Worm (Caenorhabditis elegans): ENCODE data around the gene F59B10.5.
"Not testable (repeated sequence)": the region's sequence is repeated elsewhere in the genome, so short reads cannot be mapped to it uniquely, and the experiment has no call there.

Gene F59B10.5

ce11 chrII:10501578-10501977 is 21.9 kb downstream of the F59B10.5 start (continued):
- TF ChIP-seq sem-4 (tag; optimal IDR thresholded peaks at IDR 0.05) (peak; percentile 83), alr-1 (tag; optimal IDR thresholded peaks at IDR 0.05) (no peak), unc-39 (tag; optimal IDR thresholded peaks at IDR 0.05) (no peak), blmp-1 (tag; optimal IDR thresholded peaks at IDR 0.05; ENCODE audit: insufficient read depth) (peak; percentile 95), unc-62 (GFP tag; optimal IDR thresholded peaks at IDR 0.05) (no peak), ama-1 (optimal IDR thresholded peaks at IDR 0.05) (no peak), lin-13 (GFP tag; optimal IDR thresholded peaks at IDR 0.05) (peak; percentile 25), lin-11 (tag; optimal IDR thresholded peaks at IDR 0.05) (no peak), ceh-82 (tag; optimal IDR thresholded peaks at IDR 0.05) (no peak)

- TF ChIP-seq ceh-16 (tag; optimal IDR thresholded peaks at IDR 0.05) (peak; percentile 32), dmd-4 (tag; optimal IDR thresholded peaks at IDR 0.05) (no peak), C34F6.9 (tag; optimal IDR thresholded peaks at IDR 0.05) (no peak), ztf-4 (tag; optimal IDR thresholded peaks at IDR 0.05) (no peak), blmp-1 (tag; optimal IDR thresholded peaks at IDR 0.05; ENCODE audit: insufficient read depth) (peak; percentile 55), sma-9 (GFP tag; optimal IDR thresholded peaks at IDR 0.05) (peak; percentile 20), sma-9 (tag; optimal IDR thresholded peaks at IDR 0.05) (no peak), aly-2 (tag; optimal IDR thresholded peaks at IDR 0.05) (no peak), elt-1 (tag; optimal IDR thresholded peaks at IDR 0.05) (no peak), mab-5 (tag; optimal IDR thresholded peaks at IDR 0.05) (no peak), ZK546.5 (tag; optimal IDR thresholded peaks at IDR 0.05) (no peak), nhr-237 (tag; optimal IDR thresholded peaks at IDR 0.05) (no peak), nhr-25 (tag; optimal IDR thresholded peaks at IDR 0.05) (peak; percentile 50), nhr-129 (tag; optimal IDR thresholded peaks at IDR 0.05) (no peak)
Measured at ce11 chrII:10500674-10501073, 22.8 kb downstream of the F59B10.5 start.

- TF ChIP-seq ceh-16 (tag; optimal IDR thresholded peaks at IDR 0.05) (no peak), zag-1 (tag; optimal IDR thresholded peaks at IDR 0.05) (no peak), nhr-10 (tag; optimal IDR thresholded peaks at IDR 0.05) (no peak), nhr-77 (tag; optimal IDR thresholded peaks at IDR 0.05) (no peak), dmd-4 (tag; optimal IDR thresholded peaks at IDR 0.05) (no peak)
Measured at ce11 chrII:10495912-10496311, 27.6 kb downstream of the F59B10.5 start, which contains the start of gene ZK666.12. TSS of gene ZK666.12 (plus strand) at chrII:10496212.

ce11 chrII:10494467-10494866 is 29.0 kb downstream of the F59B10.5 start, which contains the start of gene ZK666.14:
TSS of gene ZK666.14 (plus strand) at chrII:10494767.
- TF ChIP-seq nhr-23 (tag; optimal IDR thresholded peaks at IDR 0.05) (no peak), ZK546.5 (tag; optimal IDR thresholded peaks at IDR 0.05) (no peak), snpc-4 (tag; optimal IDR thresholded peaks at IDR 0.05) (no peak), nhr-77 (tag; optimal IDR thresholded peaks at IDR 0.05) (no peak), mbf-1 (tag; optimal IDR thresholded peaks at IDR 0.05) (no peak), F13H6.1 (tag; optimal IDR thresholded peaks at IDR 0.05) (no peak), skn-1 (tag; optimal IDR thresholded peaks at IDR 0.05) (no peak), gmeb-1 (tag; optimal IDR thresholded peaks at IDR 0.05) (no peak), ztf-11 (tag; optimal IDR thresholded peaks at IDR 0.05) (no peak), alr-1 (tag; optimal IDR thresholded peaks at IDR 0.05) (no peak)

ce11 chrII:10493034-10493433 is 30.4 kb downstream of the F59B10.5 start, which contains the start of gene ZK666.8:
TSS of gene ZK666.8 (minus strand) at chrII:10493134.
- TF ChIP-seq zag-1, nhr-6, aly-2 (tag; optimal IDR thresholded peaks at IDR 0.05): not testable (repeated sequence)

ce11 chrII:10490329-10490728 is 33.2 kb downstream of the F59B10.5 start, which contains the start of gene clec-61:
TSS of gene clec-61 (minus strand) at chrII:10490537.
- TF ChIP-seq F13H6.1 (tag; optimal IDR thresholded peaks at IDR 0.05) (no peak), aly-2 (tag; optimal IDR thresholded peaks at IDR 0.05) (no peak), nhr-10 (tag; optimal IDR thresholded peaks at IDR 0.05) (no peak), egl-27 (tag; optimal IDR thresholded peaks at IDR 0.05) (no peak), elt-1 (tag; optimal IDR thresholded peaks at IDR 0.05) (no peak), lsy-2 (tag; optimal IDR thresholded peaks at IDR 0.05) (no peak), lin-39 (tag; optimal IDR thresholded peaks at IDR 0.05) (no peak), mbf-1 (tag; optimal IDR thresholded peaks at IDR 0.05) (no peak), unc-39 (tag; optimal IDR thresholded peaks at IDR 0.05) (no peak), ztf-11 (tag; optimal IDR thresholded peaks at IDR 0.05) (no peak), mdl-1 (tag; optimal IDR thresholded peaks at IDR 0.05) (no peak), ceh-82 (tag; optimal IDR thresholded peaks at IDR 0.05) (no peak), sma-9 (GFP tag; optimal IDR thresholded peaks at IDR 0.05) (no peak), sma-9 (tag; optimal IDR thresholded peaks at IDR 0.05) (no peak), C34F6.9 (tag; optimal IDR thresholded peaks at IDR 0.05) (no peak), zag-1 (tag; optimal IDR thresholded peaks at IDR 0.05) (no peak), Y55F3AM.14 (GFP tag; optimal IDR thresholded peaks at IDR 0.05) (no peak), R02D3.7 (tag; optimal IDR thresholded peaks at IDR 0.05) (no peak), lin-13 (GFP tag; optimal IDR thresholded peaks at IDR 0.05) (no peak), ztf-1 (GFP tag; conservative IDR thresholded peaks at IDR 0.05) (no peak), nhr-129 (tag; optimal IDR thresholded peaks at IDR 0.05) (no peak)

All from whole organism, L2 larva.